Fruit fly (Drosophila melanogaster): ENCODE measurements around the gene CG34251.
A peak's percentile ranks its signal among the peaks of the same experiment; 100 is the strongest.

Gene CG34251

dm6 chr3L:17643985-17644905, 27.2 kb upstream of the CG34251 start (continued):
- no peak for TF ChIP-seq Ets21C (GFP tag; optimal IDR thresholded peaks at IDR 0.05)
- no peak for TF ChIP-seq fd59A (GFP tag; optimal IDR thresholded peaks at IDR 0.05)
- no peak for TF ChIP-seq CG3919 (GFP tag; optimal IDR thresholded peaks at IDR 0.05)
- TF ChIP-seq CG6808 (GFP tag; optimal IDR thresholded peaks at IDR 0.05) = no peak
- TF ChIP-seq esn (GFP tag; optimal IDR thresholded peaks at IDR 0.05) = no peak
- peak; percentile 77 for TF ChIP-seq CG1621 (tag; optimal IDR thresholded peaks at IDR 0.05)
- no peak for TF ChIP-seq CG6792 (GFP tag; optimal IDR thresholded peaks at IDR 0.05)
- TF ChIP-seq cyc (GFP tag; optimal IDR thresholded peaks at IDR 0.05) = no peak
- TF ChIP-seq CG8119 (GFP tag; IDR thresholded peaks at IDR 0.05) = peak; percentile 14; the same call in 1 of the 3 replicates
- no peak for TF ChIP-seq CG7368 (GFP tag; optimal IDR thresholded peaks at IDR 0.05)
- TF ChIP-seq achi (GFP tag; optimal IDR thresholded peaks at IDR 0.05) = no peak
- TF ChIP-seq CG8319 (GFP tag; optimal IDR thresholded peaks at IDR 0.05) = no peak
- TF ChIP-seq fd85E (GFP tag; optimal IDR thresholded peaks at IDR 0.05) = no peak
- no peak for TF ChIP-seq acj6 (GFP tag; optimal IDR thresholded peaks at IDR 0.05)
- no peak for TF ChIP-seq Sox102F (GFP tag; optimal IDR thresholded peaks at IDR 0.05)
- TF ChIP-seq Hr39 (GFP tag; optimal IDR thresholded peaks at IDR 0.05) = no peak
- peak; percentile 63 for TF ChIP-seq Eip78C (GFP tag)
- no peak for TF ChIP-seq CG8632 (GFP tag; optimal IDR thresholded peaks at IDR 0.05)
- TF ChIP-seq CG16779 (tag; optimal IDR thresholded peaks at IDR 0.05) = no peak
- TF ChIP-seq Smox (GFP tag; optimal IDR thresholded peaks at IDR 0.05) = no peak
- no peak for TF ChIP-seq Ets96B (tag; optimal IDR thresholded peaks at IDR 0.05)
- TF ChIP-seq CG10669 (GFP tag; optimal IDR thresholded peaks at IDR 0.05) = no peak
- no peak for TF ChIP-seq CG4318 (GFP tag; optimal IDR thresholded peaks at IDR 0.05)
- no peak for TF ChIP-seq lz (GFP tag; optimal IDR thresholded peaks at IDR 0.05)
- no peak for TF ChIP-seq dsx (GFP tag; optimal IDR thresholded peaks at IDR 0.05; ENCODE audit: poor library complexity, severe bottlenecking)
- peak; percentile 26 to 31 for TF ChIP-seq ss (GFP tag; optimal IDR thresholded peaks at IDR 0.05)
- no peak for TF ChIP-seq Gug (GFP tag; IDR thresholded peaks at IDR 0.05)
- no peak for TF ChIP-seq CG6163 (GFP tag; IDR thresholded peaks at IDR 0.05)
- no peak for TF ChIP-seq dac (GFP tag; optimal IDR thresholded peaks at IDR 0.05)
- TF ChIP-seq CG11902 (GFP tag; optimal IDR thresholded peaks at IDR 0.05) = no peak
- TF ChIP-seq Met (GFP tag; optimal IDR thresholded peaks at IDR 0.05) = no peak

- TF ChIP-seq CG32006 (GFP tag; optimal IDR thresholded peaks at IDR 0.05) (no peak), CG16779 (tag; optimal IDR thresholded peaks at IDR 0.05) (no peak), esn (GFP tag; optimal IDR thresholded peaks at IDR 0.05) (peak; percentile 56), topi (GFP tag; optimal IDR thresholded peaks at IDR 0.05) (peak; percentile 16), salr (GFP tag; optimal IDR thresholded peaks at IDR 0.05) (no peak), CG34406 (GFP tag; optimal IDR thresholded peaks at IDR 0.05) (no peak), achi (GFP tag; optimal IDR thresholded peaks at IDR 0.05) (peak; percentile 0), dsx (GFP tag; optimal IDR thresholded peaks at IDR 0.05; ENCODE audit: poor library complexity, severe bottlenecking) (peak; percentile 32), CG11294 (GFP tag; IDR thresholded peaks at IDR 0.05) (no peak), eg (GFP tag; IDR thresholded peaks at IDR 0.05) (no peak), CG10669 (GFP tag; optimal IDR thresholded peaks at IDR 0.05) (no peak), OdsH (GFP tag; optimal IDR thresholded peaks at IDR 0.05) (no peak), ss (GFP tag; optimal IDR thresholded peaks at IDR 0.05) (no peak), CG3919 (GFP tag; optimal IDR thresholded peaks at IDR 0.05) (no peak), fkh (GFP tag; optimal IDR thresholded peaks at IDR 0.05) (no peak), CG11762 (GFP tag; optimal IDR thresholded peaks at IDR 0.05; ENCODE audit: insufficient read depth) (no peak), Lpt (GFP tag; optimal IDR thresholded peaks at IDR 0.05) (no peak), CG6792 (GFP tag; optimal IDR thresholded peaks at IDR 0.05) (peak; percentile 7), CG15336 (GFP tag; IDR thresholded peaks at IDR 0.05) (no peak), Met (GFP tag; optimal IDR thresholded peaks at IDR 0.05) (peak; percentile 35), dac (GFP tag; optimal IDR thresholded peaks at IDR 0.05) (no peak), cyc (GFP tag; optimal IDR thresholded peaks at IDR 0.05) (peak; percentile 14), fd59A (GFP tag; optimal IDR thresholded peaks at IDR 0.05) (no peak), CG4318 (GFP tag; optimal IDR thresholded peaks at IDR 0.05) (no peak), Hr4 (GFP tag; optimal IDR thresholded peaks at IDR 0.05) (no peak), CG1621 (tag; optimal IDR thresholded peaks at IDR 0.05) (peak; percentile 56), svp (GFP tag) (peak; percentile 55), CG6854 (GFP tag; optimal IDR thresholded peaks at IDR 0.05) (peak; percentile 17), Hr39 (GFP tag; optimal IDR thresholded peaks at IDR 0.05) (peak; percentile 17), Sox15 (GFP tag; optimal IDR thresholded peaks at IDR 0.05) (no peak), Ets96B (tag; optimal IDR thresholded peaks at IDR 0.05) (no peak), pdm3 (GFP tag; optimal IDR thresholded peaks at IDR 0.05) (no peak), Sox14 (GFP tag; optimal IDR thresholded peaks at IDR 0.05) (peak; percentile 54)
These were observed 26.5 kb upstream of the CG34251 start, which contains the start of gene Pep for dm6 chr3L:17644906-17645244. Pep (minus strand) TSS chr3L:17645036.
